Fruit fly (Drosophila melanogaster): ENCODE measurements around the gene betaNACtes4.
"Not testable (repeated sequence)": the region's sequence is repeated elsewhere in the genome, so short reads cannot be mapped to it uniquely, and the experiment has no call there.

betaNACtes4 gene

dm6 chrX:14380051-14380450 lies at the start of gene betaNACtes4:
TSS of gene betaNACtes4 (plus strand) at chrX:14380351.
- TF ChIP-seq CG9139 (GFP tag; optimal IDR thresholded peaks at IDR 0.05); Met (GFP tag; optimal IDR thresholded peaks at IDR 0.05); CG1621 (tag; optimal IDR thresholded peaks at IDR 0.05): not testable (repeated sequence)

dm6 chrX:14331490-14332182 lies 48.5 kb upstream of the betaNACtes4 start:
- TF ChIP-seq Eip78C (GFP tag) = peak; percentile 33
- no peak for TF ChIP-seq fd59A (GFP tag; optimal IDR thresholded peaks at IDR 0.05)

- TF ChIP-seq Ets96B (tag; optimal IDR thresholded peaks at IDR 0.05) = no peak
- TF ChIP-seq svp (GFP tag) = peak; percentile 21
- 0 out of 3 replicates have a peak, but pooled peaks have one; percentile 25 for TF ChIP-seq CG6163 (GFP tag; IDR thresholded peaks at IDR 0.05)
- TF ChIP-seq CG11294 (GFP tag; IDR thresholded peaks at IDR 0.05) = no peak
- no peak for TF ChIP-seq Eip78C (GFP tag)
- TF ChIP-seq cyc (GFP tag; optimal IDR thresholded peaks at IDR 0.05) = no peak
- TF ChIP-seq CG3032 (tag; optimal IDR thresholded peaks at IDR 0.05) = no peak
- peak; percentile 6 for TF ChIP-seq Hr4 (GFP tag; optimal IDR thresholded peaks at IDR 0.05)
These were observed 47.9 kb upstream of the betaNACtes4 start for dm6 chrX:14332243-14332642.

- not testable (repeated sequence) for TF ChIP-seq achi, Sox14, Hr39 (GFP tag; optimal IDR thresholded peaks at IDR 0.05)
These were observed 1.6 kb upstream of the betaNACtes4 start, which contains the start of gene betaNACtes3 for dm6 chrX:14378506-14378905. TSS of gene betaNACtes3 (plus strand) at chrX:14378806.
